Worm (Caenorhabditis elegans) whole organism, dauer: ENCODE measurements around the gene srh-277.

Source experiments
- unc-62 ChIP-seq: sonication (generic microtip); optimal IDR thresholded peaks from 2 replicates; lab custom pipeline; 2017; ENCODE audit warnings: missing biosample characterization, missing genetic modification reagents, missing genetic modification characterization

srh-277 gene

ce11 chrV:16169026-16169425 lies 14.0 kb upstream of the srh-277 start, which contains the start of gene str-111:
TSS of gene str-111 (minus strand) at chrV:16169126.
- TF ChIP-seq unc-62 (GFP tag; lab: Kevin White, UChicago), result no peak

DNA sequence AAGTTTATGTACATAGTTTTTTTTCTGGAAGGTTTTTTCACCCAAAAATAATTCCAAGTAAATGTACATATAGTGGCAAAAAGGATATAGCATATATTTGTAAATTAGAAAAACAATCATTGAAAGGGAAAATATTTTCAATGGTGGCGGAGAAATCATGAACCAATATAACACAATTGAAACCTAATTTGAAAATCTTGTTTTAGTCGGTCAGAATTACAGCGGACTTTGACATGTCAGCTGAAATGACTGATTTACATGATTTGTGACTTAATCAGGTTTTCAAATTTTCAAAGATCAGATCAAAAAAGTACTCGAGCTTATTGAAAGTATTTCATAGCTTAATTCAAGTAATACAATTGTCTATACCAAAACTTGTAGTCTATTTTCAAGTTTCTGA lies 11.3 kb upstream of the srh-277 start, which contains the start of gene K05D4.9:
Gene K05D4.9 (minus strand): TSS at position 101 of the 400 bp plus-strand sequence.
- TF ChIP-seq unc-62 (GFP tag; lab: Kevin White, UChicago), result no peak

DNA sequence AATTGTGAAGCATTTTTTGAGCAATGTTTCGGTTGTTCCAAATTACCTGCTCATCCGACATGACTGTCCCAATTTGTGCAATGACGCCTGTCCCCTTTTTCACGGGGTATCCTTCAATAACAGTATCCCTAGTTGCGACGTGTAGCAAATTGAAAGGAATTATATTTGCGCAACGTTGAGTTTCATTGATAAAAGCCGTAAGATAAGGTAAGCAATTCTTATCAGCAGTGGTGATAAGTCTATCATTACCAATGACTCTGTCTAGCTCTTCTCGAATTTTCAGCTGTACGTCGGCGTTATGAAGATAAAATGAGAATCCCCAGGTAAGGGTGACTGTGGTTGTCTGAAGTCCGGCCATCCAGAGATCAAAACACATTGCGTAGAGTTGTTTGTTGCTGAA lies 8.9 kb upstream of the srh-277 start:
- no peak for TF ChIP-seq unc-62 (GFP tag; lab: Kevin White, UChicago)

DNA sequence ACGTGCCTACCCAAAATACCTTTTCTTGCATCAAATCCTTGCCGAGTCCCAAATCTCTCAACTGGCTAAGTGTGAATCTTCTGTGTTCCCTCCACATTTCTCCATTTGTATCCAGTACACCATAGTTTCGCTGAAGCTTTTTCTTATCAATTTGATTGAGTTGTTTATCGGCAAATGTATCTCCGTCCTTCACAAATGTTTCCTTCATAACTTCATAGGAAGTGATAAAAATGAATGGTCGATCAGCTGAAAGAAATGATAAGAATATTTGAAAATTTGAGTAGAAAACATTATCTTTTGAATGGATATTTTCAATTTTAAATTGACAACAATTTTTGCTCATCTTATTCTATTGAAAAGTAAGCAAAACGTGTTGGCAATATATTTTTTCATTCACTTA lies 7.8 kb upstream of the srh-277 start:
- no peak for TF ChIP-seq unc-62 (GFP tag; lab: Kevin White, UChicago)

ce11 chrV:16175757-16176156 lies 7.3 kb upstream of the srh-277 start, which contains the start of gene cyp-33D1:
TSS of gene cyp-33D1 (minus strand) at chrV:16175857.
- TF ChIP-seq unc-62 (GFP tag; lab: Kevin White, UChicago), result no peak

DNA sequence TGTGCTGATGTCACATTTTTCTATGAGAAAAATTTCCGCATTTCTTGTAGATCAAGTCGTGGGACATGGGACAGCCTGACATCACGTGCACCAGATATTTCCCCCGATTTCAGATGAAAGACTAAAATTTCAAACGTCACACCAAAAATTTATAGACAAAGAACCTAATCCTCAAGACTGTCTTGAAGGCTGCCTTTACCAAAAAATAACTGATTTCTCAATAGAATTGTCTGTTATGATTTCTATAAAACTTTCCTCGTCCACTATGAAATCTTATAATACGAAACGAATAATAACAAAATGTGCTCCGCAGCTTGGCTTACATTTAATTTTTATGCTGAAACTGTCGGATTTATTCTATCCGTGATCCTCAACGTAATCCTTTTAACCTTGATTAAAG lies 2.7 kb upstream of the srh-277 start, which contains the start of gene str-106:
Gene str-106 (plus strand): TSS at position 301 of the 400 bp plus-strand sequence.
- TF ChIP-seq unc-62 (GFP tag; lab: Kevin White, UChicago), result no peak

- TF ChIP-seq unc-62 (GFP tag; lab: Kevin White, UChicago), result no peak
Observed at ce11 chrV:16182110-16182509, 908 bp upstream of the srh-277 start, which contains the start of gene srz-13. TSS of gene srz-13 (plus strand) at chrV:16182410.

- no peak for TF ChIP-seq unc-62 (GFP tag; lab: Kevin White, UChicago)
Observed at ce11 chrV:16183357-16183756, 339 bp downstream of the srh-277 start, which contains the start of gene srz-14. TSS of gene srz-14 (plus strand) at chrV:16183657.

ce11 chrV:16190485-16190884 lies 7.5 kb downstream of the srh-277 start, which contains the start of gene srh-281:
TSS of gene srh-281 (plus strand) at chrV:16190785.
- no peak for TF ChIP-seq unc-62 (GFP tag; lab: Kevin White, UChicago)

ce11 chrV:16192114-16192513 lies 9.1 kb downstream of the srh-277 start, which contains the start of gene srh-279:
TSS of gene srh-279 (plus strand) at chrV:16192414.
- TF ChIP-seq unc-62 (GFP tag; lab: Kevin White, UChicago), result no peak

ce11 chrV:16194639-16195038 lies 11.6 kb downstream of the srh-277 start, which contains the start of gene rabr-4:
TSS of gene rabr-4 (plus strand) at chrV:16194939.
- no peak for TF ChIP-seq unc-62 (GFP tag; lab: Kevin White, UChicago)

DNA sequence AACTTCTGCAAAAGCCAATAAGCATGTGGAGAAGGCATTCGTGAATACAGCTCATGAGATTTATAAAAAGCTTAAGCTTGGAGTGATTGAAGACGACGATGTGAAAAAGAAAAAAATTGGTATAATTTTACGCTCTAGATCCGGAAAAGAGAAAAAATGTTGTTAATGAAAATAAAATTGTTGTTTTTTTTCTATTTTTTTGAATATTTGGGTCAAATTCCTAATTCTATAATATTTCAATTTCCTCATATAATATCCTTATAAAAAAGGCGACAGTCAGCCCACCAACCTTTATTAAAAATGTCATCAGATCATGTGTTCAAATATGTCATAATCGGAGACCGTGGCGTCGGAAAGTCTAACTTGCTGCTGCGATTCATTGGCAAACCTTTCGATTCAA lies 12.4 kb downstream of the srh-277 start, which contains the start of gene rabr-3:
Gene rabr-3 (plus strand): TSS at position 301 of the 400 bp plus-strand sequence.
- TF ChIP-seq unc-62 (GFP tag; lab: Kevin White, UChicago), result no peak

DNA sequence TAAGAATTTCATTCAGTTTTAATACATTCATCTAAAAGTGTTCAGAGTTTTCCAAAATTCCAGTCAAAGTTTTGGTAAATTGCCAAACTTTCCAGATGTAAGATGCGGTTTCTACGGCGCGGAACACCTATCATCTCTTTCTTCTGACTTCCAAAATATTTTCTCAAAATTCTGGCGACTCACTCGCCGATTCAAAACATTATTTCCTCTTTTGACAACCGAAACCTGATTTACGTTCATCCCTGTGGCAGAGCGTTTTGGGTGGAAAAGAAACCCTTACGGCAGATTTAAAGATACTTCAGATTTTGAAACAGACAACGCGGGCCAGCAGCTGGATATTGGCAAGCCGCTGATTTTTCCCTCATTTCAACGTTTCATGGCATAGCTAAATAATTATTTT lies 15.0 kb downstream of the srh-277 start, which contains the start of gene F11A5.5:
Gene F11A5.5 (plus strand): TSS at position 301 of the 400 bp plus-strand sequence.
- no peak for TF ChIP-seq unc-62 (GFP tag; lab: Kevin White, UChicago)

DNA sequence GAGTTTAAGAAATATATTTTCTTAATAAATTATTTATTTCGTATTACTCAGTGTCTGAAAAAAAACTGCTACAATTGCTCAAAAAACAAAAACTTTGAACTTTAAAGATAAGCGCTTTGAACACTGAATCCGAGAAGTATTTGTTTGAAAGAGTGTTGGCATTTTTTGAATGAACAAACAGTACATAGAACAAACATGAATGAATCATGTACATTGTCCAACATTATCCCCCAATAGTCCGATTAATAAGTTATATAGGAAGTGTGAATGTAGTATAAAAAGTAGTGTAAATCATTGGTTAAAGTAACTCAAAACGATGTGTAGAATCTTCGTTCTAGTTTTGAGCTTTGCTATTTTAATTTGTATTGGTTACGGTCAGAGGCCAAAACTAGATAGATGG lies 18.7 kb downstream of the srh-277 start, which contains the start of gene F11A5.17:
Gene F11A5.17 (plus strand): TSS at position 301 of the 400 bp plus-strand sequence.
- no peak for TF ChIP-seq unc-62 (GFP tag; lab: Kevin White, UChicago)

ce11 chrV:16202618-16203017 lies 19.6 kb downstream of the srh-277 start, which contains the start of gene F11A5.18:
TSS of gene F11A5.18 (plus strand) at chrV:16202918.
- no peak for TF ChIP-seq unc-62 (GFP tag; lab: Kevin White, UChicago)

DNA sequence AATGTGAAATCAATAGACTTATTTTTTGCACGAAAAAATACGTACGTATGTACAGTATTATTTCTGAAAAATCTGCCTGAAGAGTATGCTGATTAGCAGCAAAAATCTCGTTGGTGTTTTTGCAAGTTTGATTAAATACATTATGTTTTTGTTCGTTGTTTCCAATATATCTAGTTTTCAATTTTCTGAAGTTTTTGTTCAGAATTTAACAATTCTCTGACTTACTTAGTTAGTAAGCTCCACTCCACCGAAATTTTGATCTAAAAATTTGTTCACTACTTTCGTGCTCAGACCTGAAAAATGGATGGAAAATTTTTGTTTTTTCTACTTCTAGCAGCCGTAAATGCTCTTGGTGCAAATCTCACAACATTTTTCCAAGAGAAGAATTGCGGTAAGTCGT lies 21.9 kb downstream of the srh-277 start, which contains the start of gene irld-26:
Gene irld-26 (plus strand): TSS at position 301 of the 400 bp plus-strand sequence.
- no peak for TF ChIP-seq unc-62 (GFP tag; lab: Kevin White, UChicago)

- TF ChIP-seq unc-62 (GFP tag; lab: Kevin White, UChicago), result no peak
Observed at ce11 chrV:16209837-16210236, 26.8 kb downstream of the srh-277 start, which contains the start of gene oac-15. TSS of gene oac-15 (minus strand) at chrV:16209937.
